Worm (Caenorhabditis elegans): ENCODE results near the gene clec-184.

Gene clec-184

ce11 chrIV:12429504-12429903, 2.9 kb upstream of the clec-184 start:
- TF ChIP-seq gei-17 (GFP tag; optimal IDR thresholded peaks at IDR 0.05): no peak
- no peak for TF ChIP-seq him-1 (tag; optimal IDR thresholded peaks at IDR 0.05)
- TF ChIP-seq lin-35 (GFP tag; optimal IDR thresholded peaks at IDR 0.05): no peak
- no peak for TF ChIP-seq T07F8.4 (tag; optimal IDR thresholded peaks at IDR 0.05)

- TF ChIP-seq T26A5.8 (tag; optimal IDR thresholded peaks at IDR 0.05): no peak
- TF ChIP-seq dox-1 (GFP tag; IDR thresholded peaks at IDR 0.05): no peak
- no peak for TF ChIP-seq rec-8 (tag; optimal IDR thresholded peaks at IDR 0.05)
- TF ChIP-seq athp-1 (tag; optimal IDR thresholded peaks at IDR 0.05): no peak
- TF ChIP-seq lag-1 (GFP tag; IDR thresholded peaks at IDR 0.05): no peak
- TF ChIP-seq ceh-91 (GFP tag; IDR thresholded peaks at IDR 0.05): no peak
- TF ChIP-seq nfya-1 (tag; optimal IDR thresholded peaks at IDR 0.05; ENCODE audit: borderline replicate concordance, insufficient read depth): no peak
- no peak for TF ChIP-seq F33H1.4 (GFP tag; IDR thresholded peaks at IDR 0.05)
- no peak for TF ChIP-seq nhr-179 (tag; optimal IDR thresholded peaks at IDR 0.05)
- no peak for TF ChIP-seq ztf-25 (GFP tag; IDR thresholded peaks at IDR 0.05)
- TF ChIP-seq madf-8 (GFP tag; conservative IDR thresholded peaks at IDR 0.05): no peak
- TF ChIP-seq hrde-1 (tag; optimal IDR thresholded peaks at IDR 0.05; ENCODE audit: borderline replicate concordance): no peak
- no peak for TF ChIP-seq ceh-40 (GFP tag; IDR thresholded peaks at IDR 0.05)
- TF ChIP-seq K11D2.4 (GFP tag; IDR thresholded peaks at IDR 0.05): no peak
These were observed 685 bp upstream of the clec-184 start for ce11 chrIV:12431755-12432154.

DNA sequence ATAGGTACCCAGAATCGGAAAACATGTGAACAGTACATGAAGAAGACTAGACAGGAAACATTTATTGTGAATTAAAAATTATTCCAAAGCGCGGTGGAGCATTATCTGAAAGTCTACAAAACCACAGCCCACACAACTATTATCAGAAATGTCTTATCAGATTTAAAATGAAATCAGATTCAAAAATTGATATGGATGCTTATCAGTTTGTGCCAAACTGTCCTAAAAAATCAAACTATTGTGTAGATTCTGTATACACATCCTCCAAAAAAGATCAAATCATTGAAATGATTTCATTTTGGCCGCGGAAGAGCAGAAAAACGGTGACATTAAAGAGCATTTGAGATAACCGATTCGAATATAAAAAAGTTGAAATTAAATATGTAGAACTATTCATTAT, 3.0 kb downstream of the clec-184 start, which contains the start of gene irg-4:
Gene irg-4, plus strand, starts transcription at position 392 of the 400 bp plus-strand sequence.
- TF ChIP-seq C17E4.6 (GFP tag; IDR thresholded peaks at IDR 0.05) (no peak), nhr-80 (tag; optimal IDR thresholded peaks at IDR 0.05) (peak; percentile 74)

- TF ChIP-seq rpc-1 (optimal IDR thresholded peaks at IDR 0.05): no peak
- TF ChIP-seq rpc-1 (tag; optimal IDR thresholded peaks at IDR 0.05): no peak
- TF ChIP-seq egrh-3 (GFP tag; IDR thresholded peaks at IDR 0.05): no peak
- no peak for TF ChIP-seq B0019.2 (GFP tag; conservative IDR thresholded peaks at IDR 0.05)
- no peak for TF ChIP-seq Y67H2A.10 (GFP tag; conservative IDR thresholded peaks at IDR 0.05)
- no peak for TF ChIP-seq F39B2.1 (GFP tag; IDR thresholded peaks at IDR 0.05)
- TF ChIP-seq snpc-1.1 (tag; optimal IDR thresholded peaks at IDR 0.05; ENCODE audit: insufficient read depth): no peak
- TF ChIP-seq unc-62 (GFP tag; optimal IDR thresholded peaks at IDR 0.05): no peak
- no peak for TF ChIP-seq ztf-3 (GFP tag; optimal IDR thresholded peaks at IDR 0.05)
- no peak for TF ChIP-seq lir-1 (GFP tag; conservative IDR thresholded peaks at IDR 0.05)
- no peak for TF ChIP-seq rcor-1 (GFP tag; IDR thresholded peaks at IDR 0.05)
- TF ChIP-seq ccch-3 (GFP tag; optimal IDR thresholded peaks at IDR 0.05): no peak
- no peak for TF ChIP-seq ceh-58 (GFP tag; IDR thresholded peaks at IDR 0.05)
- TF ChIP-seq F57A8.1 (GFP tag; optimal IDR thresholded peaks at IDR 0.05): no peak
- TF ChIP-seq B0261.1 (tag; optimal IDR thresholded peaks at IDR 0.05): no peak
- no peak for TF ChIP-seq ztf-28 (GFP tag; IDR thresholded peaks at IDR 0.05)
- no peak for TF ChIP-seq bed-2 (GFP tag; IDR thresholded peaks at IDR 0.05)
- no peak for TF ChIP-seq nfya-1 (tag; optimal IDR thresholded peaks at IDR 0.05; ENCODE audit: borderline replicate concordance, insufficient read depth)
- no peak for TF ChIP-seq B0336.3 (GFP tag; IDR thresholded peaks at IDR 0.05)
- no peak for TF ChIP-seq ekl-4 (GFP tag; IDR thresholded peaks at IDR 0.05)
- no peak for TF ChIP-seq hmg-1.2 (GFP tag; IDR thresholded peaks at IDR 0.05)
These were observed 5.9 kb downstream of the clec-184 start, which contains the start of gene clec-185 for ce11 chrIV:12438359-12438758. Gene clec-185 (plus strand): TSS chrIV:12438659.

Data from whole organism, young adult.